Worm (Caenorhabditis elegans) whole organism, L4 larva: Measurements from ENCODE around the gene sdz-32.
A peak's percentile ranks its signal among the peaks of the same experiment; 100 is the strongest.

ENCODE experiments used
- D1046.2 ChIP-seq: fragments of 200-800 bp; sonication (Bioruptor generic); IDR thresholded peaks from 2 replicates; pipeline ENCODE4 v1.3.6; 2022; ENCODE audit warnings: missing genetic modification characterization, missing compliant biosample characterization
- F26F4.8 ChIP-seq: fragments of 200-800 bp; sonication (Bioruptor generic); conservative IDR thresholded peaks from 2 replicates; pipeline ENCODE4 v1.3.6; 2022; ENCODE audit warnings: missing genetic modification characterization, missing compliant biosample characterization
- F44E2.7 ChIP-seq: fragments of 200-800 bp; sonication (Bioruptor generic); IDR thresholded peaks from 2 replicates; pipeline ENCODE4 v2.1.2; 2022; ENCODE audit warnings: missing genetic modification characterization, missing compliant biosample characterization
- F49E8.2 ChIP-seq: sonication (generic microtip); optimal IDR thresholded peaks from 2 replicates; lab custom pipeline; 2016; ENCODE audit warnings: missing compliant biosample characterization, mild to moderate bottlenecking, missing genetic modification characterization, borderline replicate concordance
- T20F7.1 ChIP-seq: fragments of 200-800 bp; sonication (Bioruptor generic); optimal IDR thresholded peaks from 2 replicates; lab custom pipeline; 2018; ENCODE audit warnings: mild to moderate bottlenecking, missing genetic modification characterization, missing compliant biosample characterization
- Y48G9A.11 ChIP-seq: fragments of 200-800 bp; sonication (Bioruptor generic); IDR thresholded peaks from 2 replicates; pipeline ENCODE4 v1.3.6; 2022; ENCODE audit warnings: missing genetic modification reagents, missing genetic modification characterization, missing compliant biosample characterization
- aly-2 ChIP-seq: sonication (generic microtip); optimal IDR thresholded peaks from 2 replicates; lab custom pipeline; 2018; ENCODE audit warnings: missing biosample characterization, missing genetic modification characterization
- arid-1 ChIP-seq: fragments of 200-800 bp; sonication (Bioruptor generic); conservative IDR thresholded peaks from 2 replicates; pipeline ENCODE4 v1.3.6; 2022; ENCODE audit warnings: missing genetic modification reagents, missing genetic modification characterization, missing compliant biosample characterization
- ctbp-1 ChIP-seq: fragments of 200-800 bp; sonication (Bioruptor generic); IDR thresholded peaks from 2 replicates; pipeline ENCODE4 v1.3.6; 2022; ENCODE audit warnings: missing genetic modification reagents, missing genetic modification characterization, missing compliant biosample characterization
- daf-12 ChIP-seq: fragments of 150-350 bp; optimal IDR thresholded peaks from 2 replicates; lab custom pipeline; 2014; ENCODE audit warnings: missing biosample characterization, missing genetic modification reagents, missing genetic modification characterization
- daf-16 ChIP-seq, 3 experiments: sonication (generic microtip); optimal IDR thresholded peaks; 2 replicates each; lab custom pipeline; 2016 to 2017; ENCODE audit warnings: missing genetic modification characterization in 3 of 3, missing genetic modification reagents in 3 of 3, mild to moderate bottlenecking in 2 of 3, missing compliant biosample characterization in 2 of 3, missing biosample characterization in 1 of 3, moderate library complexity in 1 of 3
- daf-8 ChIP-seq: fragments of 200-800 bp; sonication (Bioruptor generic); IDR thresholded peaks from 2 replicates; pipeline ENCODE4 v1.3.6; 2022; ENCODE audit warnings: missing genetic modification characterization, missing compliant biosample characterization
- dmd-9 ChIP-seq: fragments of 200-800 bp; sonication (Bioruptor generic); IDR thresholded peaks from 2 replicates; pipeline ENCODE4 v1.3.6; 2022; ENCODE audit warnings: missing genetic modification reagents, missing genetic modification characterization, missing compliant biosample characterization
- duxl-1 ChIP-seq: sonication (generic microtip); optimal IDR thresholded peaks from 2 replicates; lab custom pipeline; 2016; ENCODE audit warnings: mild to moderate bottlenecking, missing genetic modification characterization, moderate library complexity, missing compliant biosample characterization; ENCODE audit not compliant: poor library complexity
- dve-1 ChIP-seq: sonication (generic microtip); optimal IDR thresholded peaks from 2 replicates; lab custom pipeline; 2017; ENCODE audit warnings: antibody characterized with exemption, mild to moderate bottlenecking, missing genetic modification characterization, missing compliant biosample characterization; ENCODE audit not compliant: insufficient read depth
- egl-43 ChIP-seq: fragments of 200-800 bp; sonication (Bioruptor generic); IDR thresholded peaks from 2 replicates; pipeline ENCODE4 v1.3.6; 2022; ENCODE audit warnings: missing genetic modification reagents, missing genetic modification characterization, missing compliant biosample characterization
- fkh-10 ChIP-seq: fragments of 150-350 bp; optimal IDR thresholded peaks from 2 replicates; lab custom pipeline; 2014; ENCODE audit warnings: missing biosample characterization, missing genetic modification reagents, missing genetic modification characterization
- fos-1 ChIP-seq: fragments of 150-350 bp; optimal IDR thresholded peaks from 2 replicates; lab custom pipeline; 2014; ENCODE audit warnings: missing biosample characterization, missing genetic modification characterization
- hif-1 ChIP-seq, 2 experiments: sonication (generic microtip); optimal IDR thresholded peaks; 2 replicates each; lab custom pipeline; 2016 to 2017; ENCODE audit warnings: missing compliant biosample characterization in 2 of 2, missing genetic modification characterization in 2 of 2, missing genetic modification reagents in 2 of 2, missing genotype in 2 of 2, mild to moderate bottlenecking in 1 of 2
- lin-1 ChIP-seq: fragments of 200-800 bp; sonication (Bioruptor generic); IDR thresholded peaks from 2 replicates; pipeline ENCODE4 v1.3.6; 2022; ENCODE audit warnings: missing genetic modification reagents, missing genetic modification characterization, missing compliant biosample characterization
- lin-13 ChIP-seq: fragments of 150-350 bp; optimal IDR thresholded peaks from 2 replicates; lab custom pipeline; 2014; ENCODE audit warnings: missing biosample characterization, missing genetic modification reagents, missing genetic modification characterization
- lin-38 ChIP-seq: fragments of 200-800 bp; sonication (Bioruptor generic); IDR thresholded peaks from 2 replicates; pipeline ENCODE4 v1.3.6; 2022; ENCODE audit warnings: missing genetic modification reagents, missing genetic modification characterization, missing compliant biosample characterization
- madf-5 ChIP-seq, 2 experiments: fragments of 200-800 bp; sonication (Bioruptor generic); IDR thresholded peaks; 2 replicates each; pipeline ENCODE4 v1.3.6; 2022; ENCODE audit warnings: missing compliant biosample characterization in 2 of 2, missing genetic modification characterization in 2 of 2
- mdl-1 ChIP-seq, 2 experiments: fragments of 150-350 bp in 1 of 2; sonication (generic microtip) in 1 of 2; optimal IDR thresholded peaks; 2 replicates each; lab custom pipeline; 2014 to 2017; ENCODE audit warnings: missing biosample characterization in 2 of 2, missing genetic modification characterization in 2 of 2
- mdt-29 ChIP-seq: fragments of 200-800 bp; sonication (Bioruptor generic); IDR thresholded peaks from 2 replicates; pipeline ENCODE4 v1.3.6; 2022; ENCODE audit warnings: missing genetic modification reagents, missing genetic modification characterization, missing compliant biosample characterization
- nhr-10 ChIP-seq: fragments of 150-350 bp; optimal IDR thresholded peaks from 2 replicates; lab custom pipeline; 2014; ENCODE audit warnings: missing biosample characterization, missing genetic modification characterization
- nhr-76 ChIP-seq: fragments of 150-350 bp; optimal IDR thresholded peaks from 2 replicates; lab custom pipeline; 2014; ENCODE audit warnings: missing biosample characterization, missing genetic modification characterization
- php-3 ChIP-seq: fragments of 200-800 bp; sonication (Bioruptor generic); IDR thresholded peaks from 2 replicates; pipeline ENCODE4 v1.3.6; 2022; ENCODE audit warnings: missing genetic modification reagents, missing genetic modification characterization, missing compliant biosample characterization
- skn-1 ChIP-seq: fragments of 150-350 bp; optimal IDR thresholded peaks from 2 replicates; lab custom pipeline; 2014; ENCODE audit warnings: missing biosample characterization, missing genetic modification characterization
- snpc-4 ChIP-seq: fragments of 150-350 bp; optimal IDR thresholded peaks from 2 replicates; lab custom pipeline; 2014; ENCODE audit warnings: missing biosample characterization, missing genetic modification characterization
- tag-97 ChIP-seq: fragments of 200-800 bp; sonication (Bioruptor generic); IDR thresholded peaks from 2 replicates; pipeline ENCODE4 v1.3.6; 2022; ENCODE audit warnings: missing genetic modification characterization, missing compliant biosample characterization
- tra-1 ChIP-seq: fragments of 200-800 bp; sonication (Bioruptor generic); IDR thresholded peaks from 2 replicates; pipeline ENCODE4 v1.3.6; 2022; ENCODE audit warnings: missing genetic modification reagents, missing genetic modification characterization, missing compliant biosample characterization
- unc-62 ChIP-seq, 3 experiments: fragments of 150-350 bp in 1 of 3; sonication (generic microtip); optimal IDR thresholded peaks in 2 of 3; peaks in 1 of 3; 1 replicate in 1 of 3; 2 replicates in 2 of 3; lab custom pipeline; 2014 to 2017; ENCODE audit warnings: missing biosample characterization in 3 of 3, missing genetic modification characterization in 3 of 3, missing genetic modification reagents in 3 of 3, missing genotype in 1 of 3
- zfp-2 ChIP-seq: sonication (generic microtip); optimal IDR thresholded peaks from 2 replicates; lab custom pipeline; 2016; ENCODE audit warnings: mild to moderate bottlenecking, missing genetic modification characterization, missing compliant biosample characterization
- zfp-3 ChIP-seq: fragments of 200-800 bp; sonication (Bioruptor generic); conservative IDR thresholded peaks from 2 replicates; pipeline ENCODE4 v1.3.6; 2022; ENCODE audit warnings: missing genetic modification reagents, missing genetic modification characterization, missing compliant biosample characterization
- zip-2 ChIP-seq: fragments of 150-350 bp; optimal IDR thresholded peaks from 2 replicates; lab custom pipeline; 2014; ENCODE audit warnings: missing biosample characterization, missing genetic modification characterization

sdz-32 gene

ce11 chrII:3502520-3503323 lies 28.9 kb downstream of the sdz-32 start, which contains the start of the genes col-71 and Y49F6B.2 (continued):
- TF ChIP-seq D1046.2 (GFP tag; lab: Robert Waterston, UW) (0 out of 2 replicates have a peak, but pooled peaks have one; percentile 52), F49E8.2 (tag; lab: Kevin White, UChicago) (no peak), fos-1 (tag; lab: Kevin White, UChicago) (no peak), daf-12 (no peak), F44E2.7 (no peak), mdt-29 (GFP tag; lab: Robert Waterston, UW) (no peak), hif-1 (tag; optimal IDR thresholded peaks at IDR 0.05; lab: Kevin White, UChicago) (peak in 1 of 2 experiments; percentile 86), unc-62 (GFP tag; optimal IDR thresholded peaks at IDR 0.05 in 1 of 2; lab: Kevin White, UChicago) (peak in 1 of 2 experiments; percentile 97), unc-62 (tag; optimal IDR thresholded peaks at IDR 0.05; lab: Kevin White, UChicago) (no peak), fkh-10 (peak; percentile 66), php-3 (GFP tag; lab: Robert Waterston, UW) (0 out of 2 replicates have a peak, but pooled peaks have one; percentile 30), madf-5 (GFP tag; IDR thresholded peaks at IDR 0.05; lab: Robert Waterston, UW) (no peak), dmd-9 (GFP tag; lab: Robert Waterston, UW) (peak; percentile 64; the same call in 1 of the 2 replicates), T20F7.1 (GFP tag; lab: Kevin White, UChicago) (no peak), daf-8 (GFP tag; lab: Robert Waterston, UW) (no peak), aly-2 (tag; lab: Kevin White, UChicago) (no peak), duxl-1 (tag; lab: Kevin White, UChicago) (peak; percentile 67), nhr-10 (tag; lab: Kevin White, UChicago) (no peak), snpc-4 (tag; lab: Kevin White, UChicago) (no peak), zfp-2 (tag; lab: Kevin White, UChicago) (no peak), skn-1 (tag; lab: Kevin White, UChicago) (no peak), nhr-76 (tag; lab: Kevin White, UChicago) (no peak), tra-1 (no peak), daf-16 (GFP tag; optimal IDR thresholded peaks at IDR 0.05; lab: Kevin White, UChicago) (no peak), daf-16 (tag; optimal IDR thresholded peaks at IDR 0.05; lab: Kevin White, UChicago) (peak; percentile 12), arid-1 (GFP tag; lab: Robert Waterston, UW) (0 out of 2 replicates have a peak, but pooled peaks have one; percentile 7), lin-13 (peak; percentile 70)

ce11 chrII:3504717-3505116 lies 30.9 kb downstream of the sdz-32 start, which contains the start of gene cyh-1:
Gene cyh-1 (plus strand): TSS chrII:3505017.
- TF ChIP-seq lin-1 (no peak), ctbp-1 (GFP tag; lab: Robert Waterston, UW) (no peak), lin-38 (GFP tag; lab: Robert Waterston, UW) (0 out of 2 replicates have a peak, but pooled peaks have one; percentile 15), F26F4.8 (GFP tag; lab: Robert Waterston, UW) (no peak), mdl-1 (tag; optimal IDR thresholded peaks at IDR 0.05; lab: Kevin White, UChicago) (no peak), dve-1 (tag; lab: Kevin White, UChicago) (no peak)

- TF ChIP-seq egl-43 (GFP tag; lab: Robert Waterston, UW) (no peak), zip-2 (tag; lab: Kevin White, UChicago) (no peak), tag-97 (GFP tag; lab: Robert Waterston, UW) (no peak), tra-1 (0 out of 2 replicates have a peak, but pooled peaks have one; percentile 19), zfp-3 (GFP tag; lab: Robert Waterston, UW) (no peak), Y48G9A.11 (GFP tag; lab: Robert Waterston, UW) (no peak)
Measured at ce11 chrII:3512240-3512639, 38.4 kb downstream of the sdz-32 start, which contains the start of gene Y49F6B.19. Gene Y49F6B.19 (minus strand): TSS chrII:3512340.
